Worm (Caenorhabditis elegans): ENCODE measurements around the gene scvp-1.

scvp-1 gene

ce11 chrV:10894601-10895000 is 36.5 kb downstream of the scvp-1 start, which contains the start of the genes F32D8.14 and F32D8.5 (continued):
- TF ChIP-seq spr-1 (tag; optimal IDR thresholded peaks at IDR 0.05): peak; percentile 32

ce11 chrV:10893510-10894128 is 37.5 kb downstream of the scvp-1 start, which contains the start of gene F32D8.4:
Gene F32D8.4 (minus strand): TSS chrV:10893560.
- TF ChIP-seq ctbp-1 (GFP tag; IDR thresholded peaks at IDR 0.05): no peak
- TF ChIP-seq nhr-28 (tag; optimal IDR thresholded peaks at IDR 0.05): no peak
- TF ChIP-seq daf-8 (GFP tag; IDR thresholded peaks at IDR 0.05): no peak
- no peak for TF ChIP-seq snpc-4 (tag; optimal IDR thresholded peaks at IDR 0.05)
- peak; percentile 57 for TF ChIP-seq aha-1 (tag)

- TF ChIP-seq unc-130 (GFP tag; optimal IDR thresholded peaks at IDR 0.05) (no peak), ctbp-1 (GFP tag; IDR thresholded peaks at IDR 0.05) (0 out of 2 replicates have a peak, but pooled peaks have one; percentile 17), nhr-237 (tag; optimal IDR thresholded peaks at IDR 0.05) (no peak), skn-1 (tag; optimal IDR thresholded peaks at IDR 0.05) (no peak), nhr-41 (GFP tag; IDR thresholded peaks at IDR 0.05) (no peak), lin-38 (GFP tag; IDR thresholded peaks at IDR 0.05) (peak; percentile 48; the same call in 1 of the 2 replicates), fos-1 (tag; optimal IDR thresholded peaks at IDR 0.05) (no peak), dve-1 (tag; optimal IDR thresholded peaks at IDR 0.05; ENCODE audit: insufficient read depth) (peak; percentile 61), nhr-48 (tag; optimal IDR thresholded peaks at IDR 0.05) (peak; percentile 6), Y105C5A.15 (GFP tag; IDR thresholded peaks at IDR 0.05) (no peak), pha-4 (GFP tag; IDR thresholded peaks at IDR 0.05) (no peak), pha-4 (tag; optimal IDR thresholded peaks at IDR 0.05) (no peak), nhr-28 (tag; optimal IDR thresholded peaks at IDR 0.05) (peak; percentile 73), mes-2 (tag; optimal IDR thresholded peaks at IDR 0.05; ENCODE audit: poor library complexity, severe bottlenecking) (peak; percentile 59), unc-39 (tag; optimal IDR thresholded peaks at IDR 0.05) (no peak), mdl-1 (tag; optimal IDR thresholded peaks at IDR 0.05) (peak in 1 of 2 experiments; percentile 42), lir-3 (tag; optimal IDR thresholded peaks at IDR 0.05) (no peak), hif-1 (tag; optimal IDR thresholded peaks at IDR 0.05) (peak in 1 of 2 experiments; percentile 85), dmd-8 (GFP tag; IDR thresholded peaks at IDR 0.05) (no peak), snpc-1.2 (GFP tag; IDR thresholded peaks at IDR 0.05) (no peak), zfp-2 (tag; optimal IDR thresholded peaks at IDR 0.05) (no peak), dpl-1 (GFP tag; optimal IDR thresholded peaks at IDR 0.05) (no peak), ceh-44 (GFP tag; IDR thresholded peaks at IDR 0.05) (no peak), hlh-11 (tag; optimal IDR thresholded peaks at IDR 0.05) (peak; percentile 45), tag-97 (GFP tag; IDR thresholded peaks at IDR 0.05) (no peak), nhr-42 (GFP tag; IDR thresholded peaks at IDR 0.05) (no peak), nhr-10 (tag; optimal IDR thresholded peaks at IDR 0.05) (peak; percentile 56), spr-3 (GFP tag; optimal IDR thresholded peaks at IDR 0.05) (no peak), cey-2 (tag; optimal IDR thresholded peaks at IDR 0.05; ENCODE audit: borderline replicate concordance, insufficient read depth) (no peak), nhr-77 (tag; optimal IDR thresholded peaks at IDR 0.05) (peak; percentile 22), lsy-2 (tag; optimal IDR thresholded peaks at IDR 0.05) (peak in 1 of 2 experiments; percentile 57), aha-1 (tag) (peak; percentile 56), vab-7 (GFP tag; IDR thresholded peaks at IDR 0.05) (no peak), mep-1 (tag; optimal IDR thresholded peaks at IDR 0.05) (peak; percentile 34), unc-62 (GFP tag; optimal IDR thresholded peaks at IDR 0.05 in 1 of 2) (peak in 1 of 2 experiments; percentile 97), unc-62 (tag; optimal IDR thresholded peaks at IDR 0.05) (no peak), daf-16 (GFP tag; optimal IDR thresholded peaks at IDR 0.05) (no peak), daf-16 (tag; optimal IDR thresholded peaks at IDR 0.05) (peak; percentile 58), egl-27 (tag; optimal IDR thresholded peaks at IDR 0.05) (no peak), hlh-30 (tag; optimal IDR thresholded peaks at IDR 0.05; ENCODE audit: insufficient read depth) (peak; percentile 39), lin-29 (GFP tag; IDR thresholded peaks at IDR 0.05) (no peak), duxl-1 (tag; optimal IDR thresholded peaks at IDR 0.05; ENCODE audit: poor library complexity) (peak; percentile 13), Y75B8A.6 (GFP tag; IDR thresholded peaks at IDR 0.05) (no peak), nhr-11 (tag; optimal IDR thresholded peaks at IDR 0.05) (peak; percentile 47)
Observed at ce11 chrV:10890980-10891379, 40.1 kb downstream of the scvp-1 start, which contains the start of gene F32D8.12. Gene F32D8.12 (minus strand): TSS chrV:10891027.
